Fruit fly (Drosophila melanogaster) whole organism, pupa: ENCODE measurements around the gene CG17267.

Experiments used
- CG12605 ChIP-seq: fragments of 200-800 bp; sonication (Bioruptor generic); IDR thresholded peaks from 2 replicates; pipeline ENCODE4 v1.3.6; 2022; ENCODE audit warnings: missing biosample characterization, missing genetic modification characterization
- CG13204 ChIP-seq: fragments of 200-800 bp; sonication (Bioruptor generic); optimal IDR thresholded peaks from 2 replicates; lab custom pipeline; 2018; ENCODE audit warnings: missing biosample characterization, mild to moderate bottlenecking, missing genetic modification characterization, moderate library complexity
- CG17806 ChIP-seq: fragments of 200-800 bp; sonication (Bioruptor generic); optimal IDR thresholded peaks from 2 replicates; lab custom pipeline; 2018; ENCODE audit warnings: missing biosample characterization, mild to moderate bottlenecking, missing genetic modification characterization, moderate library complexity
- CG4496 ChIP-seq: fragments of 200-800 bp; sonication (Bioruptor generic); IDR thresholded peaks from 3 replicates; pipeline ENCODE4 v1.3.6; 2022; ENCODE audit warnings: missing biosample characterization, missing genetic modification characterization
- CG9948 ChIP-seq: fragments of 200-800 bp; sonication (Bioruptor generic); optimal IDR thresholded peaks from 2 replicates; lab custom pipeline; 2018; ENCODE audit warnings: missing biosample characterization, mild to moderate bottlenecking, missing genetic modification characterization, moderate library complexity
- Pif1B ChIP-seq: fragments of 200-800 bp; sonication (Bioruptor generic); optimal IDR thresholded peaks from 3 replicates; lab custom pipeline; 2016; ENCODE audit warnings: missing biosample characterization, missing genetic modification characterization
- gl ChIP-seq: fragments of 200-800 bp; sonication (Bioruptor generic); optimal IDR thresholded peaks from 2 replicates; lab custom pipeline; 2018; ENCODE audit warnings: missing biosample characterization, mild to moderate bottlenecking, missing genetic modification characterization
- rn ChIP-seq: fragments of 200-800 bp; sonication (Bioruptor generic); IDR thresholded peaks from 2 replicates; pipeline ENCODE4 v1.3.6; 2022; ENCODE audit warnings: missing biosample characterization, missing genetic modification characterization

DNA sequence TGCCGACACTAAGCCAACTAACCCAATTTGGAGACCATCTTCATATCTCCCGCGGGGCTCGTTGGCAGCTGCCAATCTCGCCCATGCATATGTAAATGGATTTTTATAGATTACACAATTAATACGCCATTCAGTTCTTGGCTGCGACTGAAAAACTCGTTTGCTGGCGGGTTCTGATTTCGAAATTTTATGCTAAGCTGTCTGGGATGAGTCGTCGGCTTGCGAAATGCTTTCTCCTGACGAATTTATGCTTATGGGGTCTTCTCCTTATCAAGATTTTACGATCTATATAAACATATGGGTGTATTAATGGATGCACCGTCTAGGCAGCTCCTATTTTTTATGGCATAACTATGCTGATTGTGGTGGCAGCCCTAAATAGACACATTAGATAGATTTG lies at the start of gene CG17267:
- TF ChIP-seq CG4496 (no peak), CG13204 (GFP tag; lab: Kevin White, UChicago) (no peak), Pif1B (GFP tag; lab: Kevin White, UChicago) (no peak), gl (tag; lab: Kevin White, UChicago) (no peak), rn (GFP tag; lab: Robert Waterston, UW) (no peak), CG9948 (tag; lab: Kevin White, UChicago) (no peak), CG12605 (GFP tag; lab: Robert Waterston, UW) (no peak), CG17806 (tag; lab: Kevin White, UChicago) (no peak)
